Worm (Caenorhabditis elegans) whole organism, L4 larva: ENCODE results near the gene dpy-21.

Experiments used
- D1046.2 ChIP-seq: fragments of 200-800 bp; sonication (Bioruptor generic); IDR thresholded peaks from 2 replicates; pipeline ENCODE4 v1.3.6; 2022; ENCODE audit warnings: missing genetic modification characterization, missing compliant biosample characterization
- F10B5.3 ChIP-seq: sonication (generic microtip); optimal IDR thresholded peaks from 2 replicates; lab custom pipeline; 2016; ENCODE audit warnings: mild to moderate bottlenecking, missing genetic modification characterization, missing compliant biosample characterization
- F44E2.7 ChIP-seq: fragments of 200-800 bp; sonication (Bioruptor generic); IDR thresholded peaks from 2 replicates; pipeline ENCODE4 v2.1.2; 2022; ENCODE audit warnings: missing genetic modification characterization, missing compliant biosample characterization
- F49E8.2 ChIP-seq: sonication (generic microtip); optimal IDR thresholded peaks from 2 replicates; lab custom pipeline; 2016; ENCODE audit warnings: missing compliant biosample characterization, mild to moderate bottlenecking, missing genetic modification characterization, borderline replicate concordance
- R02D3.7 ChIP-seq: fragments of 150-350 bp; sonication (generic microtip); optimal IDR thresholded peaks from 3 replicates; lab custom pipeline; 2014; ENCODE audit warnings: missing biosample characterization, missing genetic modification characterization
- T20F7.1 ChIP-seq: fragments of 200-800 bp; sonication (Bioruptor generic); optimal IDR thresholded peaks from 2 replicates; lab custom pipeline; 2018; ENCODE audit warnings: mild to moderate bottlenecking, missing genetic modification characterization, missing compliant biosample characterization
- Y48G9A.11 ChIP-seq: fragments of 200-800 bp; sonication (Bioruptor generic); IDR thresholded peaks from 2 replicates; pipeline ENCODE4 v1.3.6; 2022; ENCODE audit warnings: missing genetic modification reagents, missing genetic modification characterization, missing compliant biosample characterization
- Y5F2A.4 ChIP-seq: fragments of 200-800 bp; sonication (Bioruptor generic); optimal IDR thresholded peaks from 2 replicates; lab custom pipeline; 2018; ENCODE audit warnings: mild to moderate bottlenecking, missing genetic modification characterization, missing compliant biosample characterization
- Y75B8A.6 ChIP-seq: fragments of 200-800 bp; sonication (Bioruptor generic); IDR thresholded peaks from 2 replicates; pipeline ENCODE4 v1.3.6; 2022; ENCODE audit warnings: missing genetic modification reagents, missing genetic modification characterization, missing compliant biosample characterization
- ZK337.2 ChIP-seq: fragments of 200-800 bp; sonication (Bioruptor generic); IDR thresholded peaks from 2 replicates; pipeline ENCODE4 v1.3.6; 2022; ENCODE audit warnings: missing genetic modification reagents, missing genetic modification characterization, missing compliant biosample characterization
- ZK546.5 ChIP-seq, 2 experiments: sonication (generic microtip); optimal IDR thresholded peaks; 2 replicates each; lab custom pipeline; 2017; ENCODE audit warnings: missing biosample characterization in 2 of 2, missing genetic modification characterization in 2 of 2
- aha-1 ChIP-seq: fragments of 150-350 bp; peaks from one replicate; lab custom pipeline; 2014; ENCODE audit warnings: missing biosample characterization, missing genetic modification characterization
- ama-1 ChIP-seq: fragments of 150-350 bp; optimal IDR thresholded peaks from 2 replicates; lab custom pipeline; 2014; ENCODE audit warnings: inconsistent platforms, mixed read lengths
- attf-4 ChIP-seq: sonication (generic microtip); optimal IDR thresholded peaks from 3 replicates; lab custom pipeline; 2017; ENCODE audit warnings: missing biosample characterization, missing genetic modification characterization
- ceh-28 ChIP-seq: fragments of 150-350 bp; optimal IDR thresholded peaks from 2 replicates; lab custom pipeline; 2014; ENCODE audit warnings: missing biosample characterization, missing genetic modification reagents, missing genetic modification characterization
- ceh-32 ChIP-seq: sonication (generic microtip); optimal IDR thresholded peaks from 2 replicates; lab custom pipeline; 2016; ENCODE audit warnings: mild to moderate bottlenecking, missing genetic modification characterization, missing compliant biosample characterization; ENCODE audit not compliant: poor library complexity
- ceh-62 ChIP-seq: sonication (generic microtip); optimal IDR thresholded peaks from 2 replicates; lab custom pipeline; 2017; ENCODE audit warnings: missing biosample characterization, missing genetic modification characterization
- ceh-82 ChIP-seq: sonication (generic microtip); optimal IDR thresholded peaks from 2 replicates; lab custom pipeline; 2017; ENCODE audit warnings: missing biosample characterization, missing genetic modification characterization
- ctbp-1 ChIP-seq: fragments of 200-800 bp; sonication (Bioruptor generic); IDR thresholded peaks from 2 replicates; pipeline ENCODE4 v1.3.6; 2022; ENCODE audit warnings: missing genetic modification reagents, missing genetic modification characterization, missing compliant biosample characterization
- daf-12 ChIP-seq: fragments of 150-350 bp; optimal IDR thresholded peaks from 2 replicates; lab custom pipeline; 2014; ENCODE audit warnings: missing biosample characterization, missing genetic modification reagents, missing genetic modification characterization
- daf-16 ChIP-seq, 3 experiments: sonication (generic microtip); optimal IDR thresholded peaks; 2 replicates each; lab custom pipeline; 2016 to 2017; ENCODE audit warnings: missing genetic modification characterization in 3 of 3, missing genetic modification reagents in 3 of 3, mild to moderate bottlenecking in 2 of 3, missing compliant biosample characterization in 2 of 3, missing biosample characterization in 1 of 3, moderate library complexity in 1 of 3
- daf-8 ChIP-seq: fragments of 200-800 bp; sonication (Bioruptor generic); IDR thresholded peaks from 2 replicates; pipeline ENCODE4 v1.3.6; 2022; ENCODE audit warnings: missing genetic modification characterization, missing compliant biosample characterization
- dmd-8 ChIP-seq: fragments of 200-800 bp; sonication (Bioruptor generic); IDR thresholded peaks from 2 replicates; pipeline ENCODE4 v1.3.6; 2022; ENCODE audit warnings: missing genetic modification characterization, missing compliant biosample characterization
- egl-43 ChIP-seq: fragments of 200-800 bp; sonication (Bioruptor generic); IDR thresholded peaks from 2 replicates; pipeline ENCODE4 v1.3.6; 2022; ENCODE audit warnings: missing genetic modification reagents, missing genetic modification characterization, missing compliant biosample characterization
- hif-1 ChIP-seq, 2 experiments: sonication (generic microtip); optimal IDR thresholded peaks; 2 replicates each; lab custom pipeline; 2016 to 2017; ENCODE audit warnings: missing compliant biosample characterization in 2 of 2, missing genetic modification characterization in 2 of 2, missing genetic modification reagents in 2 of 2, missing genotype in 2 of 2, mild to moderate bottlenecking in 1 of 2
- hlh-30 ChIP-seq: sonication (generic microtip); optimal IDR thresholded peaks from 2 replicates; lab custom pipeline; 2017; ENCODE audit warnings: antibody characterized with exemption, mild to moderate bottlenecking, missing genetic modification characterization, missing compliant biosample characterization; ENCODE audit not compliant: insufficient read depth
- lim-7 ChIP-seq: fragments of 200-800 bp; sonication (Bioruptor generic); IDR thresholded peaks from 2 replicates; pipeline ENCODE4 v1.3.6; 2022; ENCODE audit warnings: missing genetic modification characterization, missing compliant biosample characterization
- lin-15B ChIP-seq: fragments of 150-350 bp; sonication (generic microtip); optimal IDR thresholded peaks from 3 replicates; lab custom pipeline; 2014; ENCODE audit warnings: missing biosample characterization, missing genetic modification characterization
- lin-38 ChIP-seq: fragments of 200-800 bp; sonication (Bioruptor generic); IDR thresholded peaks from 2 replicates; pipeline ENCODE4 v1.3.6; 2022; ENCODE audit warnings: missing genetic modification reagents, missing genetic modification characterization, missing compliant biosample characterization
- lir-3 ChIP-seq: sonication (generic microtip); optimal IDR thresholded peaks from 2 replicates; lab custom pipeline; 2016; ENCODE audit warnings: mild to moderate bottlenecking, missing genetic modification characterization, missing compliant biosample characterization
- lsy-2 ChIP-seq, 2 experiments: fragments of 150-350 bp in 1 of 2; sonication (generic microtip) in 1 of 2; optimal IDR thresholded peaks; 2 replicates each; lab custom pipeline; 2014 to 2017; ENCODE audit warnings: missing biosample characterization in 2 of 2, missing genetic modification characterization in 2 of 2
- madf-9 ChIP-seq: fragments of 200-800 bp; sonication (Bioruptor generic); conservative IDR thresholded peaks from 2 replicates; pipeline ENCODE4 v1.3.6; 2022; ENCODE audit warnings: missing genetic modification reagents, missing genetic modification characterization, missing compliant biosample characterization
- mes-2 ChIP-seq: sonication (generic microtip); optimal IDR thresholded peaks from 2 replicates; lab custom pipeline; 2016; ENCODE audit warnings: missing genotype, mild to moderate bottlenecking, missing genetic modification characterization, missing compliant biosample characterization; ENCODE audit not compliant: poor library complexity, severe bottlenecking
- mxl-3 ChIP-seq: fragments of 200-800 bp; sonication (Bioruptor generic); optimal IDR thresholded peaks from 2 replicates; lab custom pipeline; 2018; ENCODE audit warnings: mild to moderate bottlenecking, missing genetic modification characterization, missing compliant biosample characterization
- nhr-10 ChIP-seq: fragments of 150-350 bp; optimal IDR thresholded peaks from 2 replicates; lab custom pipeline; 2014; ENCODE audit warnings: missing biosample characterization, missing genetic modification characterization
- nhr-111 ChIP-seq: fragments of 200-800 bp; sonication (Bioruptor generic); optimal IDR thresholded peaks from 2 replicates; lab custom pipeline; 2018; ENCODE audit warnings: mild to moderate bottlenecking, missing genetic modification characterization, missing compliant biosample characterization
- nhr-41 ChIP-seq: fragments of 200-800 bp; sonication (Bioruptor generic); IDR thresholded peaks from 2 replicates; pipeline ENCODE4 v1.3.6; 2022; ENCODE audit warnings: missing genetic modification reagents, missing genetic modification characterization, missing compliant biosample characterization
- nhr-6 ChIP-seq: fragments of 150-350 bp; optimal IDR thresholded peaks from 2 replicates; lab custom pipeline; 2014; ENCODE audit warnings: missing biosample characterization, missing genetic modification characterization
- nhr-76 ChIP-seq: fragments of 150-350 bp; optimal IDR thresholded peaks from 2 replicates; lab custom pipeline; 2014; ENCODE audit warnings: missing biosample characterization, missing genetic modification characterization
- pha-4 ChIP-seq, 2 experiments: fragments of 150-350 bp in 1 of 2; fragments of 200-800 bp in 1 of 2; sonication (Bioruptor generic) in 1 of 2; IDR thresholded peaks in 1 of 2; optimal IDR thresholded peaks in 1 of 2; 2 replicates each; pipeline versions ENCODE4 v1.3.6 to Lab custom; 2014 to 2022; ENCODE audit warnings: missing genetic modification characterization in 2 of 2, missing genetic modification reagents in 2 of 2, missing biosample characterization in 1 of 2, missing compliant biosample characterization in 1 of 2
- rbr-2 ChIP-seq: sonication (generic microtip); optimal IDR thresholded peaks from 2 replicates; lab custom pipeline; 2016; ENCODE audit warnings: missing genotype, missing genetic modification characterization, missing compliant biosample characterization
- skn-1 ChIP-seq: fragments of 150-350 bp; optimal IDR thresholded peaks from 2 replicates; lab custom pipeline; 2014; ENCODE audit warnings: missing biosample characterization, missing genetic modification characterization
- unc-130 ChIP-seq: sonication (generic microtip); optimal IDR thresholded peaks from 2 replicates; lab custom pipeline; 2016; ENCODE audit warnings: missing genetic modification reagents, missing genetic modification characterization, missing compliant biosample characterization
- unc-62 ChIP-seq, 3 experiments: fragments of 150-350 bp in 1 of 3; sonication (generic microtip); optimal IDR thresholded peaks in 2 of 3; peaks in 1 of 3; 1 replicate in 1 of 3; 2 replicates in 2 of 3; lab custom pipeline; 2014 to 2017; ENCODE audit warnings: missing biosample characterization in 3 of 3, missing genetic modification characterization in 3 of 3, missing genetic modification reagents in 3 of 3, missing genotype in 1 of 3
- zfp-3 ChIP-seq: fragments of 200-800 bp; sonication (Bioruptor generic); conservative IDR thresholded peaks from 2 replicates; pipeline ENCODE4 v1.3.6; 2022; ENCODE audit warnings: missing genetic modification reagents, missing genetic modification characterization, missing compliant biosample characterization
- zip-11 ChIP-seq: fragments of 200-800 bp; sonication (Bioruptor generic); IDR thresholded peaks from 2 replicates; pipeline ENCODE4 v1.3.6; 2022; ENCODE audit warnings: missing genetic modification characterization, missing compliant biosample characterization
- zip-2 ChIP-seq: fragments of 150-350 bp; optimal IDR thresholded peaks from 2 replicates; lab custom pipeline; 2014; ENCODE audit warnings: missing biosample characterization, missing genetic modification characterization

dpy-21 gene

ce11 chrV:17951172-17951999, 2.4 kb upstream of the dpy-21 start, which contains the start of gene Y59A8B.24:
Y59A8B.24 (plus strand) TSS chrV:17951949.
- TF ChIP-seq F44E2.7 (GFP tag; lab: Robert Waterston, UW) (no peak), zip-11 (GFP tag; lab: Robert Waterston, UW) (no peak), ctbp-1 (GFP tag; lab: Robert Waterston, UW) (peak; percentile 72), hif-1 (tag; optimal IDR thresholded peaks at IDR 0.05; lab: Kevin White, UChicago) (peak; percentile 88 to 100), R02D3.7 (tag; lab: Kevin White, UChicago) (no peak), nhr-76 (no peak), unc-130 (GFP tag; lab: Kevin White, UChicago) (peak; percentile 65), daf-8 (GFP tag; lab: Robert Waterston, UW) (no peak), daf-16 (GFP tag; optimal IDR thresholded peaks at IDR 0.05; lab: Kevin White, UChicago) (peak; percentile 52 to 59), daf-16 (tag; optimal IDR thresholded peaks at IDR 0.05; lab: Kevin White, UChicago) (peak; percentile 90), lin-15B (tag; lab: Kevin White, UChicago) (peak; percentile 73), ceh-32 (tag; lab: Kevin White, UChicago) (no peak), ZK337.2 (GFP tag; lab: Robert Waterston, UW) (peak; percentile 54; the same call in 1 of the 2 replicates), lin-38 (GFP tag; lab: Robert Waterston, UW) (peak; percentile 87), nhr-6 (tag; lab: Kevin White, UChicago) (peak; percentile 94), Y48G9A.11 (GFP tag; lab: Robert Waterston, UW) (no peak), pha-4 (GFP tag; IDR thresholded peaks at IDR 0.05; lab: Robert Waterston, UW) (peak; percentile 86), pha-4 (tag; optimal IDR thresholded peaks at IDR 0.05; lab: Kevin White, UChicago) (no peak), hlh-30 (tag; lab: Kevin White, UChicago) (peak; percentile 98), unc-62 (GFP tag; optimal IDR thresholded peaks at IDR 0.05 in 1 of 2; lab: Kevin White, UChicago) (no peak), unc-62 (tag; optimal IDR thresholded peaks at IDR 0.05; lab: Kevin White, UChicago) (no peak), zfp-3 (GFP tag; lab: Robert Waterston, UW) (peak; percentile 74; the same call in 1 of the 2 replicates), attf-4 (no peak), F49E8.2 (no peak), ama-1 (lab: Kevin White, UChicago) (peak; percentile 83), aha-1 (tag; lab: Kevin White, UChicago) (peak; percentile 100), daf-12 (tag; lab: Kevin White, UChicago) (no peak), nhr-10 (tag; lab: Kevin White, UChicago) (peak; percentile 87), lir-3 (no peak), Y75B8A.6 (GFP tag; lab: Robert Waterston, UW) (0 out of 2 replicates have a peak, but pooled peaks have one; percentile 55), T20F7.1 (GFP tag; lab: Kevin White, UChicago) (no peak), mes-2 (peak; percentile 95), lsy-2 (tag; optimal IDR thresholded peaks at IDR 0.05; lab: Kevin White, UChicago) (peak; percentile 87 to 92), ceh-82 (no peak), egl-43 (GFP tag; lab: Robert Waterston, UW) (peak; percentile 88), dmd-8 (GFP tag; lab: Robert Waterston, UW) (0 out of 2 replicates have a peak, but pooled peaks have one; percentile 67), D1046.2 (GFP tag; lab: Robert Waterston, UW) (no peak), rbr-2 (tag; lab: Kevin White, UChicago) (peak; percentile 95), lim-7 (GFP tag; lab: Robert Waterston, UW) (0 out of 2 replicates have a peak, but pooled peaks have one; percentile 37), F10B5.3 (tag; lab: Kevin White, UChicago) (peak; percentile 33), skn-1 (tag; lab: Kevin White, UChicago) (no peak), nhr-41 (GFP tag; lab: Robert Waterston, UW) (peak; percentile 93), madf-9 (GFP tag; lab: Robert Waterston, UW) (peak; percentile 80), nhr-111 (GFP tag; lab: Kevin White, UChicago) (no peak), mxl-3 (peak; percentile 94), zip-2 (tag; lab: Kevin White, UChicago) (no peak), Y5F2A.4 (GFP tag; lab: Kevin White, UChicago) (no peak), ceh-28 (tag; lab: Kevin White, UChicago) (no peak), ceh-62 (no peak), ZK546.5 (tag; optimal IDR thresholded peaks at IDR 0.05; lab: Kevin White, UChicago) (no peak)
